Fruit fly (Drosophila melanogaster): ENCODE data around the gene mRpL2.

The mRpL2 gene

dm6 chr3L:11119396-11119900 lies 1.2 kb upstream of the mRpL2 start (continued):
- no peak for TF ChIP-seq Myb (GFP tag; optimal IDR thresholded peaks at IDR 0.05)
- no peak for TF ChIP-seq CG2116 (GFP tag; optimal IDR thresholded peaks at IDR 0.05)
- TF ChIP-seq CG4328 (GFP tag; optimal IDR thresholded peaks at IDR 0.05) = no peak
- no peak for TF ChIP-seq CG11504 (tag; optimal IDR thresholded peaks at IDR 0.05)
- no peak for TF ChIP-seq C15 (GFP tag; IDR thresholded peaks at IDR 0.05)
- no peak for TF ChIP-seq Dip2 (GFP tag; IDR thresholded peaks at IDR 0.05)
- TF ChIP-seq CG3407 (GFP tag; optimal IDR thresholded peaks at IDR 0.05) = no peak
- no peak for TF ChIP-seq hb (GFP tag; IDR thresholded peaks at IDR 0.05; ENCODE audit: partially characterized antibody)
- no peak for TF ChIP-seq CG14860 (GFP tag; IDR thresholded peaks at IDR 0.05; ENCODE audit: partially characterized antibody)
- TF ChIP-seq CG7372 (GFP tag; IDR thresholded peaks at IDR 0.05) = no peak
- no peak for TF ChIP-seq PHDP (tag; optimal IDR thresholded peaks at IDR 0.05)
- TF ChIP-seq sob (GFP tag; IDR thresholded peaks at IDR 0.05) = no peak
- TF ChIP-seq cas (GFP tag; IDR thresholded peaks at IDR 0.05) = no peak
- no peak for TF ChIP-seq tin (GFP tag; optimal IDR thresholded peaks at IDR 0.05)
- TF ChIP-seq Atf3 (GFP tag; optimal IDR thresholded peaks at IDR 0.05) = no peak
- TF ChIP-seq Scr (GFP tag; IDR thresholded peaks at IDR 0.05; ENCODE audit: partially characterized antibody) = no peak
- TF ChIP-seq lola (GFP tag; optimal IDR thresholded peaks at IDR 0.05) = no peak
- no peak for TF ChIP-seq Blimp-1 (GFP tag; optimal IDR thresholded peaks at IDR 0.05)
- TF ChIP-seq ac (GFP tag; optimal IDR thresholded peaks at IDR 0.05) = no peak
- TF ChIP-seq zfh2 (GFP tag; optimal IDR thresholded peaks at IDR 0.05) = peak; percentile 32
- TF ChIP-seq CG8924 (tag; optimal IDR thresholded peaks at IDR 0.05) = no peak
- no peak for TF ChIP-seq CG9876 (GFP tag; optimal IDR thresholded peaks at IDR 0.05)
- TF ChIP-seq Chrac-16 (GFP tag; optimal IDR thresholded peaks at IDR 0.05) = no peak
- TF ChIP-seq CG17829 (tag; optimal IDR thresholded peaks at IDR 0.05) = no peak
- TF ChIP-seq BtbVII (GFP tag; optimal IDR thresholded peaks at IDR 0.05) = no peak
- no peak for TF ChIP-seq CG12071 (GFP tag; optimal IDR thresholded peaks at IDR 0.05)
- TF ChIP-seq emc (GFP tag; optimal IDR thresholded peaks at IDR 0.05) = no peak
- no peak for TF ChIP-seq B-H2 (GFP tag; optimal IDR thresholded peaks at IDR 0.05)
- TF ChIP-seq Side (GFP tag; optimal IDR thresholded peaks at IDR 0.05) = no peak
- 0 out of 2 replicates have a peak, but pooled peaks have one; percentile 24 for TF ChIP-seq Ptx1 (GFP tag; IDR thresholded peaks at IDR 0.05)
- peak; percentile 55 for TF ChIP-seq CG32772 (GFP tag; IDR thresholded peaks at IDR 0.05)
- TF ChIP-seq bigmax (GFP tag; optimal IDR thresholded peaks at IDR 0.05) = no peak
- TF ChIP-seq CG11398 (GFP tag; optimal IDR thresholded peaks at IDR 0.05) = no peak
- TF ChIP-seq onecut (GFP tag; IDR thresholded peaks at IDR 0.05) = peak; percentile 54
- no peak for TF ChIP-seq CG3065 (GFP tag; optimal IDR thresholded peaks at IDR 0.05)
- no peak for TF ChIP-seq CrebB (tag; optimal IDR thresholded peaks at IDR 0.05)
- TF ChIP-seq CG9215 (GFP tag; IDR thresholded peaks at IDR 0.05) = peak; percentile 84
- TF ChIP-seq CG1832 (GFP tag; optimal IDR thresholded peaks at IDR 0.05) = no peak
- no peak for TF ChIP-seq pfk (GFP tag; optimal IDR thresholded peaks at IDR 0.05)
- TF ChIP-seq fd102C (GFP tag; optimal IDR thresholded peaks at IDR 0.05) = no peak
- peak; percentile 33 for TF ChIP-seq chn (GFP tag; optimal IDR thresholded peaks at IDR 0.05)
- no peak for TF ChIP-seq Xrp1 (GFP tag; IDR thresholded peaks at IDR 0.05)
- peak; percentile 49 for TF ChIP-seq bbx (GFP tag; IDR thresholded peaks at IDR 0.05; ENCODE audit: partially characterized antibody)
- no peak for TF ChIP-seq CG8944 (GFP tag; optimal IDR thresholded peaks at IDR 0.05)
- no peak for TF ChIP-seq CG9437 (GFP tag; optimal IDR thresholded peaks at IDR 0.05)
- no peak for TF ChIP-seq Bdp1 (GFP tag; optimal IDR thresholded peaks at IDR 0.05)
- TF ChIP-seq Hmx (GFP tag; optimal IDR thresholded peaks at IDR 0.05) = no peak
- no peak for TF ChIP-seq lov (optimal IDR thresholded peaks at IDR 0.05)
- peak; percentile 35; the same call in 1 of the 3 replicates for TF ChIP-seq lov (GFP tag; IDR thresholded peaks at IDR 0.05)
- TF ChIP-seq CG3995 (GFP tag; optimal IDR thresholded peaks at IDR 0.05) = no peak
- TF ChIP-seq Mad (GFP tag; optimal IDR thresholded peaks at IDR 0.05) = no peak
- TF ChIP-seq ase (GFP tag; IDR thresholded peaks at IDR 0.05) = no peak

Measured in whole organism, embryonic.